Worm (Caenorhabditis elegans): Measurements from ENCODE around the gene nhr-50.

ce11 chrV:16047508-16047907, 47.1 kb upstream of the nhr-50 start, which contains the start of gene str-198:
- TF ChIP-seq ham-2 (GFP tag; optimal IDR thresholded peaks at IDR 0.05) (no peak), unc-62 (GFP tag; optimal IDR thresholded peaks at IDR 0.05) (no peak), ztf-11 (tag; optimal IDR thresholded peaks at IDR 0.05) (no peak), nhr-237 (tag; optimal IDR thresholded peaks at IDR 0.05) (no peak), nhr-28 (tag; optimal IDR thresholded peaks at IDR 0.05) (no peak), mab-5 (tag; optimal IDR thresholded peaks at IDR 0.05) (no peak)

Data from whole organism, mixed stage, embryonic.